Worm (Caenorhabditis elegans): ENCODE results near the gene F31F6.3.
A peak's percentile ranks its signal among the peaks of the same experiment; 100 is the strongest.

Gene F31F6.3

ce11 chrX:14844481-14844880, 28.2 kb downstream of the F31F6.3 start:
- TF ChIP-seq fkh-8 (tag; optimal IDR thresholded peaks at IDR 0.05) (peak; percentile 21), fos-1 (tag; optimal IDR thresholded peaks at IDR 0.05) (no peak)

- TF ChIP-seq nhr-47 (tag; optimal IDR thresholded peaks at IDR 0.05) (no peak), nhr-12 (tag; optimal IDR thresholded peaks at IDR 0.05) (no peak), fos-1 (tag; optimal IDR thresholded peaks at IDR 0.05) (no peak), efl-3 (GFP tag; optimal IDR thresholded peaks at IDR 0.05) (no peak), irx-1 (tag; optimal IDR thresholded peaks at IDR 0.05) (no peak), lin-15B (tag; optimal IDR thresholded peaks at IDR 0.05) (no peak), nhr-77 (tag; optimal IDR thresholded peaks at IDR 0.05) (no peak), skn-1 (tag; optimal IDR thresholded peaks at IDR 0.05) (no peak), dpl-1 (GFP tag; optimal IDR thresholded peaks at IDR 0.05) (no peak), hlh-4 (tag; optimal IDR thresholded peaks at IDR 0.05) (no peak), nhr-20 (tag; optimal IDR thresholded peaks at IDR 0.05) (no peak), isw-1 (GFP tag; IDR thresholded peaks at IDR 0.05) (no peak), fkh-8 (tag; optimal IDR thresholded peaks at IDR 0.05) (no peak), nhr-19 (GFP tag; conservative IDR thresholded peaks at IDR 0.05) (no peak), unc-130 (tag; optimal IDR thresholded peaks at IDR 0.05) (no peak), blmp-1 (tag; optimal IDR thresholded peaks at IDR 0.05) (no peak)
Observed at ce11 chrX:14842846-14843369, 29.8 kb downstream of the F31F6.3 start.

- TF ChIP-seq nhr-12 (tag; optimal IDR thresholded peaks at IDR 0.05), result no peak
- TF ChIP-seq pag-3 (tag; optimal IDR thresholded peaks at IDR 0.05; ENCODE audit: borderline replicate concordance, insufficient read depth), result peak; percentile 15
- TF ChIP-seq Y116A8C.19 (tag; optimal IDR thresholded peaks at IDR 0.05; ENCODE audit: borderline replicate concordance), result no peak
- TF ChIP-seq tbx-2 (tag; optimal IDR thresholded peaks at IDR 0.05), result peak; percentile 92
- peak; percentile 40; the same call in 1 of the 2 replicates for TF ChIP-seq mab-9 (GFP tag; IDR thresholded peaks at IDR 0.05)
- TF ChIP-seq swsn-7 (tag; optimal IDR thresholded peaks at IDR 0.05), result peak; percentile 90
- TF ChIP-seq dpl-1 (GFP tag; optimal IDR thresholded peaks at IDR 0.05), result peak; percentile 74 to 86 (median 75)
- no peak for TF ChIP-seq aha-1 (tag; optimal IDR thresholded peaks at IDR 0.05)
- no peak for TF ChIP-seq unc-30 (tag; optimal IDR thresholded peaks at IDR 0.05)
- no peak for TF ChIP-seq unc-98 (GFP tag; IDR thresholded peaks at IDR 0.05)
- TF ChIP-seq snpc-4 (tag; optimal IDR thresholded peaks at IDR 0.05), result peak; percentile 78
- TF ChIP-seq hlh-17 (GFP tag; optimal IDR thresholded peaks at IDR 0.05; ENCODE audit: borderline replicate concordance), result no peak
- peak; percentile 44 for TF ChIP-seq F16B12.6 (tag; optimal IDR thresholded peaks at IDR 0.05)
- peak; percentile 80 for TF ChIP-seq lir-3 (tag; optimal IDR thresholded peaks at IDR 0.05; ENCODE audit: poor library complexity)
- TF ChIP-seq nhr-11 (tag; optimal IDR thresholded peaks at IDR 0.05), result peak; percentile 54
- peak; percentile 71 for TF ChIP-seq nhr-237 (tag; optimal IDR thresholded peaks at IDR 0.05)
- peak; percentile 91 for TF ChIP-seq nhr-20 (tag; optimal IDR thresholded peaks at IDR 0.05)
- TF ChIP-seq unc-62 (GFP tag; optimal IDR thresholded peaks at IDR 0.05), result no peak
- no peak for TF ChIP-seq ets-5 (GFP tag; IDR thresholded peaks at IDR 0.05)
- TF ChIP-seq nhr-77 (tag; optimal IDR thresholded peaks at IDR 0.05), result peak; percentile 94
- TF ChIP-seq mdl-1 (tag; optimal IDR thresholded peaks at IDR 0.05), result peak; percentile 44 to 92
- TF ChIP-seq sptf-1 (tag; optimal IDR thresholded peaks at IDR 0.05), result no peak
- TF ChIP-seq snu-23 (GFP tag; optimal IDR thresholded peaks at IDR 0.05), result peak; percentile 96
- TF ChIP-seq zip-4 (GFP tag; optimal IDR thresholded peaks at IDR 0.05), result no peak
- TF ChIP-seq fkh-8 (tag; optimal IDR thresholded peaks at IDR 0.05), result peak; percentile 87
- TF ChIP-seq ztf-4 (tag; optimal IDR thresholded peaks at IDR 0.05), result peak; percentile 78
- no peak for TF ChIP-seq lin-15B (tag; optimal IDR thresholded peaks at IDR 0.05)
- no peak for TF ChIP-seq vab-15 (tag; optimal IDR thresholded peaks at IDR 0.05)
- TF ChIP-seq unc-86 (tag; optimal IDR thresholded peaks at IDR 0.05), result peak; percentile 91
- TF ChIP-seq lin-39 (tag; optimal IDR thresholded peaks at IDR 0.05), result peak; percentile 15
- peak; percentile 57 for TF ChIP-seq ceh-8 (GFP tag; optimal IDR thresholded peaks at IDR 0.05)
- peak; percentile 57 for TF ChIP-seq nhr-90 (tag; optimal IDR thresholded peaks at IDR 0.05; ENCODE audit: poor library complexity)
- peak; percentile 89 for TF ChIP-seq jun-1 (tag; optimal IDR thresholded peaks at IDR 0.05)
- peak; percentile 6 for TF ChIP-seq ama-1 (optimal IDR thresholded peaks at IDR 0.05)
- TF ChIP-seq nhr-85 (tag), result peak; percentile 86
- peak; percentile 83 for TF ChIP-seq irx-1 (tag; optimal IDR thresholded peaks at IDR 0.05)
- peak; percentile 86 for TF ChIP-seq lin-13 (GFP tag; optimal IDR thresholded peaks at IDR 0.05)
- peak; percentile 46 for TF ChIP-seq unc-130 (tag; optimal IDR thresholded peaks at IDR 0.05)
- no peak for TF ChIP-seq C34B4.2 (tag; optimal IDR thresholded peaks at IDR 0.05)
- peak; percentile 78 for TF ChIP-seq nhr-19 (GFP tag; conservative IDR thresholded peaks at IDR 0.05)
- TF ChIP-seq dsc-1 (tag; optimal IDR thresholded peaks at IDR 0.05), result peak; percentile 82
Observed at ce11 chrX:14841030-14841429, 31.6 kb downstream of the F31F6.3 start.

Data from whole organism, L1 larva.